Worm (Caenorhabditis elegans) whole organism, young adult: Measurements from ENCODE around the gene Y105C5B.3.

Experiments
- F33H1.4 ChIP-seq: fragments of 200-800 bp; sonication (Bioruptor generic); IDR thresholded peaks from 2 replicates; pipeline ENCODE4 v1.3.6; 2022; ENCODE audit warnings: missing genetic modification reagents, missing genetic modification characterization, missing compliant biosample characterization
- attf-3 ChIP-seq: fragments of 200-800 bp; sonication (Bioruptor generic); conservative IDR thresholded peaks from 2 replicates; pipeline ENCODE4 v1.3.6; 2022; ENCODE audit warnings: missing genetic modification reagents, missing genetic modification characterization, missing compliant biosample characterization
- efl-1 ChIP-seq: fragments of 150-350 bp; optimal IDR thresholded peaks from 2 replicates; lab custom pipeline; 2014; ENCODE audit warnings: missing biosample characterization, missing genetic modification reagents, missing genetic modification characterization
- him-1 ChIP-seq: sonication (generic microtip); optimal IDR thresholded peaks from 2 replicates; lab custom pipeline; 2016; ENCODE audit warnings: missing genotype, missing genetic modification reagents, missing genetic modification characterization, missing compliant biosample characterization
- nhr-120 ChIP-seq: fragments of 200-800 bp; sonication (Bioruptor generic); IDR thresholded peaks from 2 replicates; pipeline ENCODE4 v1.3.6; 2022; ENCODE audit warnings: missing genetic modification characterization, missing compliant biosample characterization
- sea-2 ChIP-seq: fragments of 200-800 bp; sonication (Bioruptor generic); IDR thresholded peaks from 2 replicates; pipeline ENCODE4 v1.3.6; 2022; ENCODE audit warnings: missing genetic modification characterization, missing compliant biosample characterization
- snpc-4 ChIP-seq, 5 experiments: fragments of 150-350 bp in 1 of 5; sonication (generic microtip) in 4 of 5; optimal IDR thresholded peaks; 2 replicates each; lab custom pipeline; 2014 to 2018; ENCODE audit warnings: missing genetic modification characterization in 5 of 5, missing biosample characterization in 3 of 5, antibody characterized with exemption in 2 of 5, mild to moderate bottlenecking in 2 of 5, missing compliant biosample characterization in 2 of 5, missing genotype in 2 of 5, moderate library complexity in 2 of 5, missing genetic modification reagents in 1 of 5

DNA sequence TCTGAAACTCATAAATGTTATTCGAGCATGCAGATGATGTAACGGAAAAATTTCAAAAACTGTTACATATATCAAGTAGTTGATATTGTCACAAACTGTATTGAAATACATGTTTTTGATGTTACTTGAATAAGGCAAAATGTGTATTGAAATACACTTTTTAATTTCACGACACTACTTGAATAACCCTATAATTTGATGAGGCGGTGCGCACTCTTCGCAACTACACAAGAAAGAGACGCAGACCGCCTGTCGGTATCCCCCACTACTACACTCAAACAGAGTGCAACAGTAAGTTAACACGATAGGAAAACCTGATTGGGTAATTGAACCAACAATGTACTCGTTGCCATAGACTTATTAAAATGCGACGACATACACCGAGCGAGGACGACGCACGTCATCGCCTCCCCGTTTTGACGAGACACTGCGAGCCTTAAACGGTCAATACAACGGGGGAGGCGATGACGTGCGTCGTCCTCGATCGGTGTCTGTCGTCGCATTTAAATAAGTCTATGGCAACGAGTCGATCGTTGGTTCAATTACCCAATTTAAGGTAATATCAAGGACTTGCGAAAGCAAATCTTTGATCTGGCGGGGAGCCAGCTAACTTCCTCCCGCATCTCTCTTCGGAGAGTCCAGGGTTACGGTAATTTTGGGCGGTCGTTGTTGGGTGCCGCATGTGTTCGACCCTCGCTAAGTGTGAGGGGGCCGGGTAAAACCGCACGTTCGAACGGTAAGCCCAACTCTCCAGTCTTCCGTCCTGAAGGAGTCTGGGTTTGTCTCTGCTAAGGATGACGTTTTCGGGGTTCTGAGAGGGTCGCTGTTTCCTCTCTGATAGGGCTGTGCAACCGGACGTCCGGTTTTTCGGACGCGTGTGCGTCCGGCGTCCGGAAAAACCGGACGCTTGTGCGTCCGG, 30.9 kb upstream of the Y105C5B.3 start:
- TF ChIP-seq sea-2 (GFP tag; lab: Robert Waterston, UW) (no peak), F33H1.4 (GFP tag; lab: Robert Waterston, UW) (no peak), efl-1 (GFP tag; lab: Kevin White, UChicago) (no peak), attf-3 (GFP tag; lab: Robert Waterston, UW) (no peak), nhr-120 (GFP tag; lab: Robert Waterston, UW) (no peak), snpc-4 (GFP tag; optimal IDR thresholded peaks at IDR 0.05; lab: Kevin White, UChicago) (peak; percentile 47), snpc-4 (tag; optimal IDR thresholded peaks at IDR 0.05; lab: Kevin White, UChicago) (peak; percentile 67 to 96 (median 86)), him-1 (tag; lab: Kevin White, UChicago) (no peak)
